Fruit fly (Drosophila melanogaster) whole organism, embryonic: ENCODE data around the gene CG8319.

Experiments used
- BtbVII ChIP-seq: fragments of 200-800 bp; sonication (Bioruptor generic); optimal IDR thresholded peaks from 3 replicates; lab custom pipeline; 2017; ENCODE audit warnings: missing biosample characterization, mild to moderate bottlenecking, missing genetic modification characterization
- CG10267 ChIP-seq: fragments of 200-800 bp; sonication (Bioruptor generic); optimal IDR thresholded peaks from 2 replicates; lab custom pipeline; 2018; ENCODE audit warnings: missing biosample characterization, mild to moderate bottlenecking, missing genetic modification characterization, moderate library complexity
- CG10431 ChIP-seq: fragments of 200-800 bp; sonication (Bioruptor generic); optimal IDR thresholded peaks from 3 replicates; lab custom pipeline; 2018; ENCODE audit warnings: missing biosample characterization, mild to moderate bottlenecking, missing genetic modification characterization
- CG11398 ChIP-seq: fragments of 200-800 bp; sonication (Bioruptor generic); optimal IDR thresholded peaks from 2 replicates; lab custom pipeline; 2016; ENCODE audit warnings: missing biosample characterization, missing genetic modification characterization
- CG14710 ChIP-seq: fragments of 200-800 bp; sonication (Bioruptor generic); optimal IDR thresholded peaks from 3 replicates; lab custom pipeline; 2019; ENCODE audit warnings: missing biosample characterization, mild to moderate bottlenecking, missing genetic modification characterization, moderate library complexity
- CG14860 ChIP-seq: fragments of 200-800 bp; sonication (Bioruptor generic); IDR thresholded peaks from 3 replicates; pipeline ENCODE4 v1.3.6; 2022; ENCODE audit warnings: missing biosample characterization, missing genetic modification characterization; ENCODE audit not compliant: partially characterized antibody
- CG15011 ChIP-seq: fragments of 200-800 bp; sonication (Bioruptor generic); optimal IDR thresholded peaks from 3 replicates; lab custom pipeline; 2018; ENCODE audit warnings: missing biosample characterization, mild to moderate bottlenecking, missing genetic modification characterization
- CG15073 ChIP-seq: fragments of 200-800 bp; sonication (Bioruptor generic); optimal IDR thresholded peaks from 2 replicates; lab custom pipeline; 2016; ENCODE audit warnings: missing biosample characterization, missing genetic modification characterization
- CG16813 ChIP-seq: fragments of 200-800 bp; sonication (Bioruptor generic); IDR thresholded peaks from 3 replicates; pipeline ENCODE4 v1.3.6; 2022; ENCODE audit warnings: missing biosample characterization, missing genetic modification characterization; ENCODE audit not compliant: partially characterized antibody
- CG16815 ChIP-seq: fragments of 200-800 bp; sonication (Bioruptor generic); optimal IDR thresholded peaks from 3 replicates; lab custom pipeline; 2017; ENCODE audit warnings: missing biosample characterization, mild to moderate bottlenecking, missing genetic modification characterization
- CG2116 ChIP-seq: fragments of 200-800 bp; sonication (Bioruptor generic); optimal IDR thresholded peaks from 3 replicates; lab custom pipeline; 2018; ENCODE audit warnings: missing biosample characterization, mild to moderate bottlenecking, missing genetic modification characterization
- CG2875 ChIP-seq: fragments of 200-800 bp; sonication (Bioruptor generic); optimal IDR thresholded peaks from 2 replicates; lab custom pipeline; 2017; ENCODE audit warnings: missing biosample characterization, mild to moderate bottlenecking, missing genetic modification characterization, missing genetic modification reagents
- CG33213 ChIP-seq: fragments of 200-800 bp; sonication (Bioruptor generic); optimal IDR thresholded peaks from 3 replicates; lab custom pipeline; 2016; ENCODE audit warnings: missing biosample characterization, missing genetic modification characterization
- CG34376 ChIP-seq: fragments of 200-800 bp; sonication (Bioruptor generic); optimal IDR thresholded peaks from 2 replicates; lab custom pipeline; 2018; ENCODE audit warnings: missing biosample characterization, mild to moderate bottlenecking, missing genetic modification characterization
- CG3838 ChIP-seq: fragments of 200-800 bp; sonication (Bioruptor generic); optimal IDR thresholded peaks from 3 replicates; lab custom pipeline; 2016; ENCODE audit warnings: missing biosample characterization, missing genetic modification characterization
- CG3847 ChIP-seq: fragments of 200-800 bp; sonication (Bioruptor generic); IDR thresholded peaks from 2 replicates; pipeline ENCODE4 v1.3.6; 2022; ENCODE audit warnings: missing biosample characterization, missing genetic modification characterization
- CG4820 ChIP-seq: fragments of 200-800 bp; sonication (Bioruptor generic); optimal IDR thresholded peaks from 3 replicates; lab custom pipeline; 2016; ENCODE audit warnings: missing biosample characterization, missing genetic modification characterization
- CG6791 ChIP-seq: fragments of 200-800 bp; sonication (Bioruptor generic); IDR thresholded peaks from 3 replicates; pipeline ENCODE4 v1.3.6; 2022; ENCODE audit warnings: missing biosample characterization, missing genetic modification characterization; ENCODE audit not compliant: partially characterized antibody
- CG6854 ChIP-seq: fragments of 200-800 bp; sonication (Bioruptor generic); optimal IDR thresholded peaks from 3 replicates; lab custom pipeline; 2017; ENCODE audit warnings: missing biosample characterization, mild to moderate bottlenecking, missing genetic modification characterization
- CG7372 ChIP-seq: fragments of 200-800 bp; sonication (Bioruptor generic); IDR thresholded peaks from 2 replicates; pipeline ENCODE4 v1.3.6; 2022; ENCODE audit warnings: missing biosample characterization, missing genetic modification characterization
- CG8478 ChIP-seq: fragments of >200 bp; optimal IDR thresholded peaks from 2 replicates; lab custom pipeline; 2018
- CTCF ChIP-seq: fragments of 200-800 bp; sonication (Bioruptor generic); optimal IDR thresholded peaks from 2 replicates; lab custom pipeline; 2017; ENCODE audit warnings: missing biosample characterization, mild to moderate bottlenecking, missing genetic modification characterization, moderate library complexity
- Dad ChIP-seq: fragments of 200-800 bp; sonication (Bioruptor generic); optimal IDR thresholded peaks from 3 replicates; lab custom pipeline; 2016; ENCODE audit warnings: missing biosample characterization, missing genetic modification characterization
- Eip74EF ChIP-seq, 2 experiments: fragments of 200-800 bp in 1 of 2; fragments of >200 bp in 1 of 2; sonication (Bioruptor generic) in 1 of 2; optimal IDR thresholded peaks; 2 replicates each; lab custom pipeline; 2017 to 2019; ENCODE audit warnings: missing biosample characterization in 2 of 2, missing genetic modification characterization in 2 of 2, mild to moderate bottlenecking in 1 of 2, moderate library complexity in 1 of 2
- Hr51 ChIP-seq, 2 experiments: fragments of 200-800 bp; sonication (Bioruptor generic); optimal IDR thresholded peaks; 2 replicates in 1 of 2; 3 replicates in 1 of 2; lab custom pipeline; 2016 to 2018; ENCODE audit warnings: missing biosample characterization in 2 of 2, missing genetic modification characterization in 2 of 2, mild to moderate bottlenecking in 1 of 2, moderate library complexity in 1 of 2
- Lpt ChIP-seq: fragments of >200 bp; optimal IDR thresholded peaks from 2 replicates; lab custom pipeline; 2018; ENCODE audit warnings: missing biosample characterization, missing genetic modification characterization
- MBD-R2 ChIP-seq: fragments of 200-800 bp; sonication (Bioruptor generic); IDR thresholded peaks from 2 replicates; pipeline ENCODE4 v1.3.6; 2022; ENCODE audit warnings: missing biosample characterization, missing genetic modification characterization
- Mad ChIP-seq: fragments of 200-800 bp; sonication (Bioruptor generic); optimal IDR thresholded peaks from 2 replicates; lab custom pipeline; 2016; ENCODE audit warnings: missing biosample characterization, missing genetic modification characterization
- Myb ChIP-seq: fragments of 200-800 bp; sonication (Bioruptor generic); optimal IDR thresholded peaks from 2 replicates; lab custom pipeline; 2016; ENCODE audit warnings: missing biosample characterization, missing genetic modification characterization
- NC2α ChIP-seq: fragments of 200-800 bp; sonication (Bioruptor generic); optimal IDR thresholded peaks from 2 replicates; lab custom pipeline; 2016; ENCODE audit warnings: missing biosample characterization, missing genetic modification characterization
- Ravus ChIP-seq: fragments of 200-800 bp; sonication (Bioruptor generic); IDR thresholded peaks from 2 replicates; pipeline ENCODE4 v1.3.6; 2022; ENCODE audit warnings: missing biosample characterization, missing genetic modification characterization
- Rx ChIP-seq: fragments of 200-800 bp; sonication (Bioruptor generic); IDR thresholded peaks from 2 replicates; pipeline ENCODE4 v1.3.6; 2022; ENCODE audit warnings: missing biosample characterization, missing genetic modification characterization
- Trl ChIP-seq, 3 experiments: fragments of >200 bp in 2 of 3; fragments of 200-800 bp in 1 of 3; sonication (Bioruptor generic) in 1 of 3; optimal IDR thresholded peaks; 2 replicates in 1 of 3; 3 replicates in 2 of 3; lab custom pipeline; 2016 to 2017; ENCODE audit warnings: missing biosample characterization in 1 of 3, missing genetic modification characterization in 1 of 3
- Xbp1 ChIP-seq: fragments of 200-800 bp; sonication (Bioruptor generic); optimal IDR thresholded peaks from 3 replicates; lab custom pipeline; 2016; ENCODE audit warnings: missing biosample characterization, mild to moderate bottlenecking, missing genetic modification characterization
- al ChIP-seq: fragments of 200-800 bp; sonication (Bioruptor generic); IDR thresholded peaks from 2 replicates; pipeline ENCODE4 v1.3.6; 2022; ENCODE audit warnings: missing biosample characterization, missing genetic modification characterization
- caup ChIP-seq: fragments of 200-800 bp; sonication (Bioruptor generic); optimal IDR thresholded peaks from 3 replicates; lab custom pipeline; 2017; ENCODE audit warnings: missing biosample characterization, mild to moderate bottlenecking, missing genetic modification characterization, moderate library complexity; ENCODE audit not compliant: severe bottlenecking
- cwo ChIP-seq: fragments of 200-800 bp; sonication (Bioruptor generic); optimal IDR thresholded peaks from 3 replicates; lab custom pipeline; 2017; ENCODE audit warnings: missing biosample characterization, missing genetic modification characterization, mild to moderate bottlenecking, moderate library complexity, missing genetic modification reagents
- ewg ChIP-seq: fragments of 200-800 bp; sonication (Bioruptor generic); optimal IDR thresholded peaks from 3 replicates; lab custom pipeline; 2017; ENCODE audit warnings: mild to moderate bottlenecking, missing biosample characterization, missing genetic modification reagents, missing genetic modification characterization
- gem ChIP-seq: fragments of 200-800 bp; sonication (Bioruptor generic); optimal IDR thresholded peaks from 2 replicates; lab custom pipeline; 2019; ENCODE audit warnings: missing biosample characterization, mild to moderate bottlenecking, missing genetic modification characterization, moderate library complexity
- hb ChIP-seq: fragments of 200-800 bp; sonication (Bioruptor generic); IDR thresholded peaks from 3 replicates; pipeline ENCODE4 v1.3.6; 2022; ENCODE audit warnings: missing biosample characterization, missing genetic modification characterization; ENCODE audit not compliant: partially characterized antibody
- inv ChIP-seq: fragments of 200-800 bp; sonication (Bioruptor generic); IDR thresholded peaks from 2 replicates; pipeline ENCODE4 v1.3.6; 2022; ENCODE audit warnings: missing biosample characterization, missing genetic modification characterization; ENCODE audit not compliant: partially characterized antibody
- lbe ChIP-seq: fragments of 200-800 bp; sonication (Bioruptor generic); optimal IDR thresholded peaks from 2 replicates; lab custom pipeline; 2016; ENCODE audit warnings: missing biosample characterization, mild to moderate bottlenecking, missing genetic modification characterization
- lov ChIP-seq, 2 experiments: fragments of 200-800 bp in 1 of 2; fragments of >200 bp in 1 of 2; sonication (Bioruptor generic) in 1 of 2; IDR thresholded peaks in 1 of 2; optimal IDR thresholded peaks in 1 of 2; 2 replicates in 1 of 2; 3 replicates in 1 of 2; pipeline versions ENCODE4 v1.3.6 to Lab custom; 2017 to 2022; ENCODE audit warnings: missing biosample characterization in 1 of 2, missing genetic modification characterization in 1 of 2
- nau ChIP-seq: fragments of 200-800 bp; sonication (Bioruptor generic); optimal IDR thresholded peaks from 3 replicates; lab custom pipeline; 2017; ENCODE audit warnings: missing biosample characterization, mild to moderate bottlenecking, missing genetic modification characterization, missing genetic modification reagents
- pb ChIP-seq: fragments of 200-800 bp; sonication (Bioruptor generic); optimal IDR thresholded peaks from 3 replicates; lab custom pipeline; 2016; ENCODE audit warnings: missing biosample characterization, missing genetic modification characterization
- shn ChIP-seq: fragments of 200-800 bp; sonication (Bioruptor generic); optimal IDR thresholded peaks from 3 replicates; lab custom pipeline; 2016; ENCODE audit warnings: missing biosample characterization, missing genetic modification characterization
- sqz ChIP-seq: fragments of 200-800 bp; sonication (Bioruptor generic); optimal IDR thresholded peaks from 3 replicates; lab custom pipeline; 2018; ENCODE audit warnings: missing biosample characterization, mild to moderate bottlenecking, missing genetic modification characterization
- tap ChIP-seq: fragments of 200-800 bp; optimal IDR thresholded peaks from 3 replicates; lab custom pipeline; 2019; ENCODE audit warnings: missing biosample characterization, mild to moderate bottlenecking, missing genetic modification characterization, moderate library complexity
- zen2 ChIP-seq: fragments of 200-800 bp; sonication (Bioruptor generic); IDR thresholded peaks from 3 replicates; pipeline ENCODE4 v1.3.6; 2022; ENCODE audit warnings: missing biosample characterization, missing genetic modification characterization; ENCODE audit not compliant: partially characterized antibody
- zf30C ChIP-seq: fragments of 200-800 bp; sonication (Bioruptor generic); optimal IDR thresholded peaks from 3 replicates; lab custom pipeline; 2018; ENCODE audit warnings: missing biosample characterization, mild to moderate bottlenecking, missing genetic modification characterization

Gene CG8319

dm6 chr3R:9628607-9629006, 1.5 kb downstream of the CG8319 start (continued):
- TF ChIP-seq hb: no peak
- no peak for TF ChIP-seq BtbVII
- TF ChIP-seq Eip74EF (GFP tag; optimal IDR thresholded peaks at IDR 0.05; lab: Kevin White, UChicago): no peak
- TF ChIP-seq lbe (GFP tag; lab: Kevin White, UChicago): peak; percentile 33
- no peak for TF ChIP-seq shn (GFP tag; lab: Kevin White, UChicago)
- no peak for TF ChIP-seq caup (GFP tag; lab: Kevin White, UChicago)
- TF ChIP-seq CG11398: no peak
- TF ChIP-seq CG4820 (GFP tag; lab: Kevin White, UChicago): no peak
- no peak for TF ChIP-seq Trl (optimal IDR thresholded peaks at IDR 0.05; lab: Kevin White, UChicago)
- no peak for TF ChIP-seq Trl (GFP tag; optimal IDR thresholded peaks at IDR 0.05; lab: Kevin White, UChicago)
- no peak for TF ChIP-seq lov (optimal IDR thresholded peaks at IDR 0.05; lab: Kevin White, UChicago)
- TF ChIP-seq lov (GFP tag; IDR thresholded peaks at IDR 0.05; lab: Robert Waterston, UW): no peak
- no peak for TF ChIP-seq Hr51 (GFP tag; optimal IDR thresholded peaks at IDR 0.05; lab: Kevin White, UChicago)
- TF ChIP-seq CG10431 (GFP tag; lab: Kevin White, UChicago): no peak
- TF ChIP-seq Myb: peak; percentile 48
- TF ChIP-seq CG3847 (GFP tag; lab: Robert Waterston, UW): no peak
- no peak for TF ChIP-seq Lpt (GFP tag; lab: Kevin White, UChicago)
- no peak for TF ChIP-seq sqz
- TF ChIP-seq CG3838 (GFP tag; lab: Kevin White, UChicago): no peak
- no peak for TF ChIP-seq CG33213 (GFP tag; lab: Kevin White, UChicago)
- TF ChIP-seq CG6791 (GFP tag; lab: Robert Waterston, UW): no peak
- TF ChIP-seq CG16815 (GFP tag; lab: Kevin White, UChicago): no peak
- no peak for TF ChIP-seq Dad
- TF ChIP-seq Rx: no peak
- no peak for TF ChIP-seq cwo
- no peak for TF ChIP-seq MBD-R2 (GFP tag; lab: Robert Waterston, UW)
- peak; percentile 23 for TF ChIP-seq CG34376 (GFP tag; lab: Kevin White, UChicago)
- TF ChIP-seq CG10267: peak; percentile 3
- TF ChIP-seq inv (GFP tag; lab: Robert Waterston, UW): no peak
- no peak for TF ChIP-seq Ravus
- no peak for TF ChIP-seq CG7372 (GFP tag; lab: Robert Waterston, UW)
- no peak for TF ChIP-seq tap (tag; lab: Kevin White, UChicago)
- no peak for TF ChIP-seq CG15073 (GFP tag; lab: Kevin White, UChicago)
- TF ChIP-seq CG14710 (tag; lab: Kevin White, UChicago): peak; percentile 59
- no peak for TF ChIP-seq NC2α (GFP tag; lab: Kevin White, UChicago)
- TF ChIP-seq CG8478 (lab: Kevin White, UChicago): no peak
- TF ChIP-seq nau (GFP tag; lab: Kevin White, UChicago): no peak
- TF ChIP-seq Xbp1 (GFP tag; lab: Kevin White, UChicago): peak; percentile 24
- TF ChIP-seq gem (tag; lab: Kevin White, UChicago): no peak
- TF ChIP-seq CG14860 (GFP tag; lab: Robert Waterston, UW): no peak
- no peak for TF ChIP-seq CTCF (GFP tag; lab: Kevin White, UChicago)
- TF ChIP-seq CG15011: no peak
- no peak for TF ChIP-seq pb (GFP tag; lab: Kevin White, UChicago)
- no peak for TF ChIP-seq CG16813 (GFP tag; lab: Robert Waterston, UW)
- TF ChIP-seq ewg (GFP tag; lab: Kevin White, UChicago): no peak
- TF ChIP-seq zen2 (GFP tag; lab: Robert Waterston, UW): no peak; the same call in 1 of the 3 replicates
- no peak for TF ChIP-seq CG2875
- no peak for TF ChIP-seq CG6854 (GFP tag; lab: Kevin White, UChicago)
- peak; percentile 32 for TF ChIP-seq CG2116
- no peak for TF ChIP-seq zf30C
- TF ChIP-seq al: no peak
- TF ChIP-seq Mad (GFP tag; lab: Kevin White, UChicago): no peak
